Worm (Caenorhabditis elegans): ENCODE measurements around the gene fip-2.

ce11 chrV:9078815-9079525 is 11.2 kb downstream of the fip-2 start:
- TF ChIP-seq snpc-4 (tag; optimal IDR thresholded peaks at IDR 0.05) (no peak), gmeb-1 (tag; optimal IDR thresholded peaks at IDR 0.05) (peak; percentile 18), R02D3.7 (tag; optimal IDR thresholded peaks at IDR 0.05) (no peak), mbf-1 (tag; optimal IDR thresholded peaks at IDR 0.05) (no peak), lin-39 (tag; optimal IDR thresholded peaks at IDR 0.05) (no peak), fos-1 (tag; optimal IDR thresholded peaks at IDR 0.05) (peak; percentile 83), unc-62 (GFP tag; optimal IDR thresholded peaks at IDR 0.05) (no peak)

Data from whole organism, L2 larva.